Worm (Caenorhabditis elegans): ENCODE data around the gene Y73B6BL.44.

Y73B6BL.44 gene

ce11 chrIV:6528202-6528601, 34.8 kb downstream of the Y73B6BL.44 start:
- no peak for TF ChIP-seq elt-3 (tag; optimal IDR thresholded peaks at IDR 0.05)
- no peak for TF ChIP-seq Y55F3AM.14 (GFP tag; optimal IDR thresholded peaks at IDR 0.05)
- TF ChIP-seq lin-39 (tag; optimal IDR thresholded peaks at IDR 0.05): no peak
- TF ChIP-seq nhr-25 (tag; optimal IDR thresholded peaks at IDR 0.05): no peak
- no peak for TF ChIP-seq lin-11 (tag; optimal IDR thresholded peaks at IDR 0.05)
- no peak for TF ChIP-seq unc-62 (GFP tag; optimal IDR thresholded peaks at IDR 0.05)
- TF ChIP-seq ceh-82 (tag; optimal IDR thresholded peaks at IDR 0.05): no peak
- no peak for TF ChIP-seq dmd-4 (tag; optimal IDR thresholded peaks at IDR 0.05)
- TF ChIP-seq lin-13 (GFP tag; optimal IDR thresholded peaks at IDR 0.05): no peak
- TF ChIP-seq nhr-237 (tag; optimal IDR thresholded peaks at IDR 0.05): no peak
- TF ChIP-seq unc-39 (tag; optimal IDR thresholded peaks at IDR 0.05): no peak
- no peak for TF ChIP-seq ztf-11 (tag; optimal IDR thresholded peaks at IDR 0.05)
- no peak for TF ChIP-seq ama-1 (optimal IDR thresholded peaks at IDR 0.05)
- TF ChIP-seq sma-3 (GFP tag; optimal IDR thresholded peaks at IDR 0.05): no peak
- TF ChIP-seq nhr-23 (tag; optimal IDR thresholded peaks at IDR 0.05): no peak
- TF ChIP-seq snpc-4 (tag; optimal IDR thresholded peaks at IDR 0.05): no peak
- TF ChIP-seq zag-1 (tag; optimal IDR thresholded peaks at IDR 0.05): no peak
- no peak for TF ChIP-seq nhr-12 (tag; optimal IDR thresholded peaks at IDR 0.05)
- no peak for TF ChIP-seq sma-9 (GFP tag; optimal IDR thresholded peaks at IDR 0.05)
- no peak for TF ChIP-seq sma-9 (tag; optimal IDR thresholded peaks at IDR 0.05)

DNA sequence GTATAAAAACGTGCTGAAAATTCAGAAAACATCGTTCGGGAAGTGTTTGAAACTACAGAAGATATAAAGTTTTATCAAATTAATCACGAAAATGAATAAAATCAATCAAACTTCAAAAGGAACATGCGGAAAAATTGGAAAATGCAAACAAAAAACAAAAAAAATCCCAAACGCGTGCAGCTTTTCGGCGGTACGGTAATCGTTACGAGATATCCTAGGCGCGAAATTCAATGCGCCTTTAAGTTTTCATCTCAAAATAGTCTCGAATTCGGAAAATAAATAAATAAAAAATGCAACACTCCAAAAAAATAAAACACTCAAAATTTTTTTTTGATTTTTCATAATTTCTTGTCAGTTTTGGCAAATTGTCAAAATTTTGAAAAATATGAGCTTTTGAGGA, 36.4 kb downstream of the Y73B6BL.44 start:
- TF ChIP-seq Y55F3AM.14 (GFP tag; optimal IDR thresholded peaks at IDR 0.05) (no peak), dmd-4 (tag; optimal IDR thresholded peaks at IDR 0.05) (no peak)

ce11 chrIV:6531450-6531849, 38.1 kb downstream of the Y73B6BL.44 start, which contains the start of gene C01G5.4:
Gene C01G5.4, plus strand, starts transcription at chrIV:6531750.
- no peak for TF ChIP-seq nhr-237 (tag; optimal IDR thresholded peaks at IDR 0.05)
- no peak for TF ChIP-seq zag-1 (tag; optimal IDR thresholded peaks at IDR 0.05)
- TF ChIP-seq mab-5 (tag; optimal IDR thresholded peaks at IDR 0.05): no peak
- no peak for TF ChIP-seq snpc-4 (tag; optimal IDR thresholded peaks at IDR 0.05)
- no peak for TF ChIP-seq dmd-4 (tag; optimal IDR thresholded peaks at IDR 0.05)
- no peak for TF ChIP-seq mbf-1 (tag; optimal IDR thresholded peaks at IDR 0.05)
- no peak for TF ChIP-seq C34F6.9 (tag; optimal IDR thresholded peaks at IDR 0.05)
- TF ChIP-seq ztf-11 (tag; optimal IDR thresholded peaks at IDR 0.05): no peak
- no peak for TF ChIP-seq unc-39 (tag; optimal IDR thresholded peaks at IDR 0.05)
- no peak for TF ChIP-seq nhr-12 (tag; optimal IDR thresholded peaks at IDR 0.05)
- no peak for TF ChIP-seq sma-3 (GFP tag; optimal IDR thresholded peaks at IDR 0.05)

- TF ChIP-seq nhr-77 (tag; optimal IDR thresholded peaks at IDR 0.05) (no peak), nhr-21 (tag; optimal IDR thresholded peaks at IDR 0.05) (no peak), egl-27 (tag; optimal IDR thresholded peaks at IDR 0.05) (no peak), sma-9 (GFP tag; optimal IDR thresholded peaks at IDR 0.05) (no peak), sma-9 (tag; optimal IDR thresholded peaks at IDR 0.05) (no peak), gmeb-1 (tag; optimal IDR thresholded peaks at IDR 0.05) (no peak), ceh-82 (tag; optimal IDR thresholded peaks at IDR 0.05) (no peak), F13H6.1 (tag; optimal IDR thresholded peaks at IDR 0.05) (no peak), dmd-4 (tag; optimal IDR thresholded peaks at IDR 0.05) (no peak), nhr-129 (tag; optimal IDR thresholded peaks at IDR 0.05) (no peak), nhr-6 (tag; optimal IDR thresholded peaks at IDR 0.05) (no peak), unc-39 (tag; optimal IDR thresholded peaks at IDR 0.05) (no peak), peb-1 (tag; optimal IDR thresholded peaks at IDR 0.05) (no peak), mab-5 (tag; optimal IDR thresholded peaks at IDR 0.05) (no peak), ama-1 (optimal IDR thresholded peaks at IDR 0.05) (no peak), lsy-2 (tag; optimal IDR thresholded peaks at IDR 0.05) (no peak), C34F6.9 (tag; optimal IDR thresholded peaks at IDR 0.05) (no peak), aly-2 (tag; optimal IDR thresholded peaks at IDR 0.05) (no peak), ztf-1 (GFP tag; conservative IDR thresholded peaks at IDR 0.05) (no peak), crh-2 (tag; optimal IDR thresholded peaks at IDR 0.05) (no peak)
Observed at ce11 chrIV:6535908-6536307, 42.5 kb downstream of the Y73B6BL.44 start, which contains the start of gene C01G5.3. Gene C01G5.3, plus strand, starts transcription at chrIV:6536208.

DNA sequence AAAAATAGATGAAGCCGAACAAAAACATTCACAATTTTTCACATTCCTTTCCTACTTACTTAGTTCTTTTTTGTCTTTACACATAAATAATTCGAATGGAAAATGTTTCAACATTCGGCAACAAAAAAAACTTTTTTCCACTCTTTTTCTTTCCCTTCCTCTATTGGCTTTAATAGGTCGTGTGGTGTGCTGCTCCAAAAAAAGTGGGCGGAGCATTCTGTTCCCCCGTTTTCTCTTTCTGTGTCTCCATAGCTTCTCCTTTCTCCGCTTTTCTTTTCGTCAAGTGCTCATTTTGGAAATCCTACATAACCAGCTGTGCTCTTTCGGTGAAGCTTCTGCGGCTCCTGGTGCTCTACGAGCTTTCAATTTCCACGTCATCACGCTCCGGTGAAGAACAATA, 48.0 kb downstream of the Y73B6BL.44 start, which contains the start of gene C01G5.25:
Gene C01G5.25 (plus strand): TSS at position 250 of the 400 bp plus-strand sequence.
- TF ChIP-seq unc-55 (GFP tag; optimal IDR thresholded peaks at IDR 0.05) (peak; percentile 50), lsy-2 (tag; optimal IDR thresholded peaks at IDR 0.05) (peak in 1 of 2 experiments; percentile 9), ztf-4 (tag; optimal IDR thresholded peaks at IDR 0.05) (no peak)
